Worm (Caenorhabditis elegans): ENCODE data around the gene nipi-3.

nipi-3 gene

DNA sequence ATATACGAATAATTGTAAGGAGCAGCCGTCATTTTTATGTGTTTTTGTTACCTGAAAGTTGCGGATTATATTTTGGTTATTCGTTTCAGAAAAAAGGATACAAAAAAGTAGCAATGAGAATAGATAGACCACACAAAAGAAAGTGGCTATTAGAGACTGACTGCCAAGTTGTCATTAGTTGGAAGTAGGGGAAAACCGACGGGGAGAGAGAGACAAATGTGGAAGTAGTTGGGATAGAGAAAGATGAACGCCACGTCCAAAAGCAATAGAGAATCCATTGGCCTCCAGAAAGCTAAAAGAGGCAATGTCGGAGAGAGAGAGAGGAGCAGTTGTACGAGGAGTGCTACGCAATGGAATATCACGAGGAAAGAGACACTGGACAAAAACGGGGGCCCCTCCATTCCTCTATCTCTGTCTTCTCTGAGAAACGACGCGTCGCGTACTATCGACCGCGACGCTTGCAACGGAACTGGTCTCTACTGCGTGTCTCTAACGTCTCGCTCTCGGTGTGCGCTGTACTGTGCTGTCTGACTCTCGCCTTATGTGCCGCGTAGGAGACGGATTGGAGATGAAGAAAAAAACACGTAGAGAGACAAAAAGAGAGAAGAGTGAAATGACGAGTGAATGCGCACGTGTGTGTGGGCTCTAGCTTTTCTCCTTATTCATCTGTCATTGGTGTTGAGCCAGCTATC, 1.0 kb upstream of the nipi-3 start, which contains the start of gene rab-14 (continued):
- TF ChIP-seq ctbp-1 (GFP tag; IDR thresholded peaks at IDR 0.05) (peak; percentile 89), R02D3.7 (tag; optimal IDR thresholded peaks at IDR 0.05) (no peak), ZK337.2 (GFP tag; IDR thresholded peaks at IDR 0.05) (no peak), hif-1 (tag; optimal IDR thresholded peaks at IDR 0.05) (peak in 1 of 2 experiments; percentile 84), F49E8.2 (tag; optimal IDR thresholded peaks at IDR 0.05; ENCODE audit: borderline replicate concordance) (no peak), F44E2.7 (GFP tag; IDR thresholded peaks at IDR 0.05) (no peak), ceh-32 (tag; optimal IDR thresholded peaks at IDR 0.05; ENCODE audit: poor library complexity) (no peak), ceh-44 (GFP tag; IDR thresholded peaks at IDR 0.05) (0 out of 2 replicates have a peak, but pooled peaks have one; percentile 4), madf-5 (GFP tag; IDR thresholded peaks at IDR 0.05) (no peak), zag-1 (tag; optimal IDR thresholded peaks at IDR 0.05) (no peak), Y48G9A.11 (GFP tag; IDR thresholded peaks at IDR 0.05) (no peak), daf-19 (GFP tag; conservative IDR thresholded peaks at IDR 0.05) (no peak), zfp-2 (tag; optimal IDR thresholded peaks at IDR 0.05) (no peak), mes-2 (tag; optimal IDR thresholded peaks at IDR 0.05; ENCODE audit: poor library complexity, severe bottlenecking) (peak; percentile 67), fkh-10 (GFP tag; optimal IDR thresholded peaks at IDR 0.05) (peak; percentile 71), gei-8 (GFP tag; optimal IDR thresholded peaks at IDR 0.05) (no peak), nhr-28 (tag; optimal IDR thresholded peaks at IDR 0.05) (peak; percentile 24), ceh-82 (tag; optimal IDR thresholded peaks at IDR 0.05) (no peak), lin-1 (GFP tag; IDR thresholded peaks at IDR 0.05) (no peak), madf-9 (GFP tag; conservative IDR thresholded peaks at IDR 0.05) (peak; percentile 78), lin-39 (tag; optimal IDR thresholded peaks at IDR 0.05) (no peak), nhr-6 (tag; optimal IDR thresholded peaks at IDR 0.05) (peak; percentile 61), ztf-11 (tag; optimal IDR thresholded peaks at IDR 0.05) (no peak), dve-1 (tag; optimal IDR thresholded peaks at IDR 0.05; ENCODE audit: insufficient read depth) (peak; percentile 49), daf-12 (tag; optimal IDR thresholded peaks at IDR 0.05) (no peak), D1046.2 (GFP tag; IDR thresholded peaks at IDR 0.05) (no peak), spr-3 (GFP tag; optimal IDR thresholded peaks at IDR 0.05) (peak; percentile 16), zip-2 (tag; optimal IDR thresholded peaks at IDR 0.05) (no peak), aha-1 (tag) (peak; percentile 84), nhr-111 (GFP tag; optimal IDR thresholded peaks at IDR 0.05) (no peak), lin-15B (tag; optimal IDR thresholded peaks at IDR 0.05) (no peak), F26F4.8 (GFP tag; conservative IDR thresholded peaks at IDR 0.05) (no peak), mxl-3 (GFP tag; optimal IDR thresholded peaks at IDR 0.05) (peak; percentile 77), nhr-77 (tag; optimal IDR thresholded peaks at IDR 0.05) (no peak), tra-1 (GFP tag; IDR thresholded peaks at IDR 0.05) (no peak), cey-2 (tag; optimal IDR thresholded peaks at IDR 0.05; ENCODE audit: borderline replicate concordance, insufficient read depth) (no peak), ZK546.5 (tag; optimal IDR thresholded peaks at IDR 0.05) (no peak), nhr-42 (GFP tag; IDR thresholded peaks at IDR 0.05) (peak; percentile 58; the same call in 1 of the 2 replicates), egl-27 (tag; optimal IDR thresholded peaks at IDR 0.05) (no peak), T20F7.1 (GFP tag; optimal IDR thresholded peaks at IDR 0.05) (no peak), lin-29 (GFP tag; IDR thresholded peaks at IDR 0.05) (no peak), aly-2 (tag; optimal IDR thresholded peaks at IDR 0.05) (no peak), sdz-12 (GFP tag; optimal IDR thresholded peaks at IDR 0.05) (no peak), ztf-7 (tag; optimal IDR thresholded peaks at IDR 0.05) (no peak), egl-43 (GFP tag; IDR thresholded peaks at IDR 0.05) (peak; percentile 86), nhr-25 (tag; optimal IDR thresholded peaks at IDR 0.05; ENCODE audit: borderline replicate concordance, insufficient read depth) (peak; percentile 22), rbr-2 (tag; optimal IDR thresholded peaks at IDR 0.05) (peak; percentile 76), nhr-41 (GFP tag; IDR thresholded peaks at IDR 0.05) (no peak), daf-16 (GFP tag; optimal IDR thresholded peaks at IDR 0.05) (no peak), daf-16 (tag; optimal IDR thresholded peaks at IDR 0.05) (peak; percentile 19)

Measured in whole organism, L4 larva.